Worm (Caenorhabditis elegans) whole organism, L4/young adult: ENCODE measurements around the gene C53B4.3.

Source experiments
- W03F9.2 ChIP-seq: fragments of 150-350 bp; optimal IDR thresholded peaks from 2 replicates; lab custom pipeline; 2014; ENCODE audit warnings: missing biosample characterization, missing genetic modification characterization
- dao-5 ChIP-seq: sonication (generic microtip); optimal IDR thresholded peaks from 2 replicates; lab custom pipeline; 2016; ENCODE audit warnings: missing genotype, missing genetic modification characterization, moderate library complexity, missing compliant biosample characterization
- him-1 ChIP-seq: sonication (generic microtip); optimal IDR thresholded peaks from 2 replicates; lab custom pipeline; 2016; ENCODE audit warnings: missing genotype, missing genetic modification reagents, missing genetic modification characterization, missing compliant biosample characterization

- TF ChIP-seq him-1 (tag; lab: Kevin White, UChicago), result peak; percentile 60
- peak; percentile 42 for TF ChIP-seq W03F9.2 (tag; lab: Kevin White, UChicago)
- TF ChIP-seq dao-5 (tag; lab: Kevin White, UChicago), result peak; percentile 94
Measured at ce11 chrIV:8927093-8927492, 46.4 kb downstream of the C53B4.3 start.
